Fruit fly (Drosophila melanogaster): ENCODE measurements around the gene CG34269.

CG34269 gene

dm6 chr3L:536104-536503, 8.0 kb downstream of the CG34269 start:
- TF ChIP-seq CG15710 (tag; optimal IDR thresholded peaks at IDR 0.05) (no peak), CG12605 (GFP tag; IDR thresholded peaks at IDR 0.05) (no peak), gl (tag; optimal IDR thresholded peaks at IDR 0.05) (no peak), CG10348 (GFP tag; IDR thresholded peaks at IDR 0.05) (no peak), CG8301 (tag; optimal IDR thresholded peaks at IDR 0.05) (no peak), CG14655 (GFP tag; optimal IDR thresholded peaks at IDR 0.05) (no peak), CG32121 (GFP tag; IDR thresholded peaks at IDR 0.05) (no peak), Ets98B (GFP tag; IDR thresholded peaks at IDR 0.05) (no peak), CG4496 (GFP tag; IDR thresholded peaks at IDR 0.05) (no peak)

- TF ChIP-seq fd96Ca (GFP tag; IDR thresholded peaks at IDR 0.05) (peak; percentile 45; the same call in 1 of the 3 replicates), CG4496 (GFP tag; IDR thresholded peaks at IDR 0.05) (peak; percentile 60), CG34367 (tag; optimal IDR thresholded peaks at IDR 0.05) (peak; percentile 53), CG9948 (tag; optimal IDR thresholded peaks at IDR 0.05) (peak; percentile 23), CG12605 (GFP tag; IDR thresholded peaks at IDR 0.05) (peak; percentile 69; the same call in 1 of the 2 replicates), CG10348 (GFP tag; IDR thresholded peaks at IDR 0.05) (no peak), Pif1A (GFP tag; optimal IDR thresholded peaks at IDR 0.05) (peak; percentile 73), D1 (tag; optimal IDR thresholded peaks at IDR 0.05) (no peak), CG8301 (tag; optimal IDR thresholded peaks at IDR 0.05) (peak; percentile 60), CG32121 (GFP tag; IDR thresholded peaks at IDR 0.05) (0 out of 2 replicates have a peak, but pooled peaks have one; percentile 15), Snoo (tag; optimal IDR thresholded peaks at IDR 0.05) (peak; percentile 15), CG13204 (GFP tag; optimal IDR thresholded peaks at IDR 0.05) (peak; percentile 74), rn (GFP tag; IDR thresholded peaks at IDR 0.05) (no peak), gl (tag; optimal IDR thresholded peaks at IDR 0.05) (peak; percentile 84), Ets98B (GFP tag; IDR thresholded peaks at IDR 0.05) (no peak; the same call in 1 of the 2 replicates), Pif1B (GFP tag; optimal IDR thresholded peaks at IDR 0.05) (peak; percentile 43), CG15710 (tag; optimal IDR thresholded peaks at IDR 0.05) (peak; percentile 46), CG17806 (tag; optimal IDR thresholded peaks at IDR 0.05) (peak; percentile 27), EcR (GFP tag; optimal IDR thresholded peaks at IDR 0.05) (peak; percentile 7), CG8159 (tag; optimal IDR thresholded peaks at IDR 0.05) (peak; percentile 48), CG14655 (GFP tag; optimal IDR thresholded peaks at IDR 0.05) (peak; percentile 74)
Measured at dm6 chr3L:539383-540088, 11.4 kb downstream of the CG34269 start.

dm6 chr3L:540089-540407, 11.9 kb downstream of the CG34269 start:
- TF ChIP-seq CG14655 (GFP tag; optimal IDR thresholded peaks at IDR 0.05) (peak; percentile 1), CG8301 (tag; optimal IDR thresholded peaks at IDR 0.05) (no peak)

- TF ChIP-seq fd96Ca (GFP tag; IDR thresholded peaks at IDR 0.05) (0 out of 3 replicates have a peak, but pooled peaks have one; percentile 37), CG10348 (GFP tag; IDR thresholded peaks at IDR 0.05) (no peak), Pif1A (GFP tag; optimal IDR thresholded peaks at IDR 0.05) (no peak), EcR (GFP tag; optimal IDR thresholded peaks at IDR 0.05) (no peak), gl (tag; optimal IDR thresholded peaks at IDR 0.05) (no peak), CG32121 (GFP tag; IDR thresholded peaks at IDR 0.05) (no peak), CG17806 (tag; optimal IDR thresholded peaks at IDR 0.05) (peak; percentile 36), CG14655 (GFP tag; optimal IDR thresholded peaks at IDR 0.05) (no peak), CG13204 (GFP tag; optimal IDR thresholded peaks at IDR 0.05) (no peak), CG34367 (tag; optimal IDR thresholded peaks at IDR 0.05) (no peak), Pif1B (GFP tag; optimal IDR thresholded peaks at IDR 0.05) (no peak), CG12605 (GFP tag; IDR thresholded peaks at IDR 0.05) (no peak), CG9948 (tag; optimal IDR thresholded peaks at IDR 0.05) (peak; percentile 12), Snoo (tag; optimal IDR thresholded peaks at IDR 0.05) (no peak), CG4496 (GFP tag; IDR thresholded peaks at IDR 0.05) (no peak), CG15710 (tag; optimal IDR thresholded peaks at IDR 0.05) (peak; percentile 22), rn (GFP tag; IDR thresholded peaks at IDR 0.05) (no peak), CG8301 (tag; optimal IDR thresholded peaks at IDR 0.05) (no peak), Ets98B (GFP tag; IDR thresholded peaks at IDR 0.05) (peak; percentile 37; the same call in 1 of the 2 replicates), D1 (tag; optimal IDR thresholded peaks at IDR 0.05) (peak; percentile 36), CG8159 (tag; optimal IDR thresholded peaks at IDR 0.05) (peak; percentile 35)
Measured at dm6 chr3L:540432-540973, 12.4 kb downstream of the CG34269 start, which contains the start of the genes klar and BORCS6. Gene klar (minus strand): TSS chr3L:540614. Gene BORCS6 (plus strand): TSS chr3L:540851.

dm6 chr3L:542863-543635, 14.9 kb downstream of the CG34269 start, which contains the start of the genes Cypl and Hipk:
Gene Cypl (minus strand): TSS chr3L:542931.
Gene Hipk (plus strand): TSS chr3L:543060.
- TF ChIP-seq CG8301 (tag; optimal IDR thresholded peaks at IDR 0.05): peak; percentile 27
- TF ChIP-seq CG10348 (GFP tag; IDR thresholded peaks at IDR 0.05): no peak
- TF ChIP-seq Pif1B (GFP tag; optimal IDR thresholded peaks at IDR 0.05): peak; percentile 54
- 0 out of 2 replicates have a peak, but pooled peaks have one; percentile 10 for TF ChIP-seq CG32121 (GFP tag; IDR thresholded peaks at IDR 0.05)
- TF ChIP-seq CG17806 (tag; optimal IDR thresholded peaks at IDR 0.05): no peak
- no peak for TF ChIP-seq gl (tag; optimal IDR thresholded peaks at IDR 0.05)
- 0 out of 2 replicates have a peak, but pooled peaks have one; percentile 49 for TF ChIP-seq CG12605 (GFP tag; IDR thresholded peaks at IDR 0.05)
- TF ChIP-seq rn (GFP tag; IDR thresholded peaks at IDR 0.05): no peak
- TF ChIP-seq CG9948 (tag; optimal IDR thresholded peaks at IDR 0.05): no peak
- peak; percentile 29; the same call in 1 of the 2 replicates for TF ChIP-seq Ets98B (GFP tag; IDR thresholded peaks at IDR 0.05)
- TF ChIP-seq CG15710 (tag; optimal IDR thresholded peaks at IDR 0.05): no peak
- peak; percentile 43; the same call in 1 of the 3 replicates for TF ChIP-seq CG4496 (GFP tag; IDR thresholded peaks at IDR 0.05)
- peak; percentile 2 for TF ChIP-seq CG8159 (tag; optimal IDR thresholded peaks at IDR 0.05)
- no peak for TF ChIP-seq D1 (tag; optimal IDR thresholded peaks at IDR 0.05)
- TF ChIP-seq CG34367 (tag; optimal IDR thresholded peaks at IDR 0.05): no peak
- no peak for TF ChIP-seq CG14655 (GFP tag; optimal IDR thresholded peaks at IDR 0.05)
- peak; percentile 37 for TF ChIP-seq Pif1A (GFP tag; optimal IDR thresholded peaks at IDR 0.05)
- TF ChIP-seq fd96Ca (GFP tag; IDR thresholded peaks at IDR 0.05): no peak
- peak; percentile 88 for TF ChIP-seq EcR (GFP tag; optimal IDR thresholded peaks at IDR 0.05)
- TF ChIP-seq Snoo (tag; optimal IDR thresholded peaks at IDR 0.05): peak; percentile 15
- TF ChIP-seq CG13204 (GFP tag; optimal IDR thresholded peaks at IDR 0.05): peak; percentile 11

Data from whole organism, pupa.